Worm (Caenorhabditis elegans) whole organism, L1 larva: Measurements from ENCODE around the gene F21C10.4.

Source experiments
- C16A3.4 ChIP-seq: fragments of 150-350 bp; optimal IDR thresholded peaks from 2 replicates; lab custom pipeline; 2014; ENCODE audit warnings: missing biosample characterization, missing genetic modification characterization
- blmp-1 ChIP-seq: fragments of 150-350 bp; optimal IDR thresholded peaks from 2 replicates; lab custom pipeline; 2014; ENCODE audit warnings: missing biosample characterization, missing genetic modification characterization
- ceh-8 ChIP-seq: fragments of 200-800 bp; sonication (Bioruptor generic); optimal IDR thresholded peaks from 2 replicates; lab custom pipeline; 2018; ENCODE audit warnings: mild to moderate bottlenecking, missing genetic modification characterization, moderate library complexity, missing compliant biosample characterization
- ceh-88 ChIP-seq: fragments of 200-800 bp; sonication (Bioruptor generic); IDR thresholded peaks from 2 replicates; pipeline ENCODE4 v1.3.6; 2022; ENCODE audit warnings: missing genetic modification characterization, missing compliant biosample characterization
- efl-1 ChIP-seq, 4 experiments: fragments of 150-350 bp; optimal IDR thresholded peaks in 3 of 4; peaks in 1 of 4; 1 replicate in 1 of 4; 2 replicates in 3 of 4; lab custom pipeline; 2014; ENCODE audit warnings: missing biosample characterization in 2 of 4, missing genetic modification characterization in 2 of 4, missing genetic modification reagents in 2 of 4
- egl-27 ChIP-seq, 2 experiments: fragments of 150-350 bp in 1 of 2; sonication (generic microtip); optimal IDR thresholded peaks; 3 replicates each; lab custom pipeline; 2017 to 2018; ENCODE audit warnings: missing biosample characterization in 2 of 2, missing genetic modification characterization in 2 of 2, missing genetic modification reagents in 2 of 2
- elt-2 ChIP-seq: sonication (generic microtip); optimal IDR thresholded peaks from 2 replicates; lab custom pipeline; 2016; ENCODE audit warnings: missing genetic modification characterization, mild to moderate bottlenecking, inconsistent platforms, missing compliant biosample characterization, missing genetic modification reagents
- elt-3 ChIP-seq, 6 experiments: fragments of 150-350 bp in 1 of 6; sonication (generic microtip); optimal IDR thresholded peaks; 2 replicates each; lab custom pipeline; 2017 to 2018; ENCODE audit warnings: missing biosample characterization in 6 of 6, missing genetic modification characterization in 6 of 6, inconsistent platforms in 1 of 6
- fkh-4 ChIP-seq: sonication (generic microtip); optimal IDR thresholded peaks from 2 replicates; lab custom pipeline; 2016; ENCODE audit warnings: missing compliant biosample characterization, missing genetic modification characterization, borderline replicate concordance
- fos-1 ChIP-seq: fragments of 150-350 bp; optimal IDR thresholded peaks from 2 replicates; lab custom pipeline; 2014; ENCODE audit warnings: missing biosample characterization, missing genetic modification characterization
- grh-1 ChIP-seq: fragments of 200-800 bp; sonication (Bioruptor generic); IDR thresholded peaks from 2 replicates; pipeline ENCODE4 v1.3.6; 2022; ENCODE audit warnings: missing genetic modification reagents, missing genetic modification characterization, missing compliant biosample characterization
- hpl-2 ChIP-seq: fragments of 150-350 bp; optimal IDR thresholded peaks from 2 replicates; lab custom pipeline; 2014; ENCODE audit warnings: missing biosample characterization, missing genetic modification reagents, missing genetic modification characterization
- irx-1 ChIP-seq: sonication (generic microtip); optimal IDR thresholded peaks from 2 replicates; lab custom pipeline; 2016; ENCODE audit warnings: missing genetic modification characterization, missing compliant biosample characterization
- jun-1 ChIP-seq: fragments of 150-350 bp; optimal IDR thresholded peaks from 2 replicates; lab custom pipeline; 2014; ENCODE audit warnings: missing biosample characterization, missing genetic modification reagents, missing genetic modification characterization
- lin-14 ChIP-seq: fragments of 200-800 bp; sonication (Bioruptor generic); optimal IDR thresholded peaks from 2 replicates; lab custom pipeline; 2018; ENCODE audit warnings: mild to moderate bottlenecking, missing genetic modification characterization, moderate library complexity, missing compliant biosample characterization
- lin-15B ChIP-seq: fragments of 150-350 bp; sonication (generic microtip); optimal IDR thresholded peaks from 3 replicates; lab custom pipeline; 2014; ENCODE audit warnings: missing biosample characterization, missing genetic modification characterization
- lin-35 ChIP-seq, 2 experiments: fragments of 150-350 bp; optimal IDR thresholded peaks; 2 replicates each; lab custom pipeline; 2014; ENCODE audit warnings: missing biosample characterization in 2 of 2, missing genetic modification characterization in 2 of 2, missing genetic modification reagents in 2 of 2
- lir-3 ChIP-seq: sonication (generic microtip); optimal IDR thresholded peaks from 2 replicates; lab custom pipeline; 2016; ENCODE audit warnings: mild to moderate bottlenecking, missing genetic modification characterization, moderate library complexity, missing compliant biosample characterization; ENCODE audit not compliant: poor library complexity
- mab-9 ChIP-seq: fragments of 200-800 bp; sonication (Bioruptor generic); IDR thresholded peaks from 2 replicates; pipeline ENCODE4 v1.3.6; 2022; ENCODE audit warnings: missing genetic modification reagents, missing genetic modification characterization, missing compliant biosample characterization
- mdl-1 ChIP-seq, 2 experiments: fragments of 150-350 bp; optimal IDR thresholded peaks; 2 replicates each; lab custom pipeline; 2014 to 2017; ENCODE audit warnings: missing biosample characterization in 2 of 2, missing genetic modification characterization in 2 of 2, inconsistent platforms in 1 of 2
- mep-1 ChIP-seq: fragments of 150-350 bp; optimal IDR thresholded peaks from 2 replicates; lab custom pipeline; 2014; ENCODE audit warnings: missing biosample characterization, missing genetic modification characterization
- nhr-19 ChIP-seq: fragments of 200-800 bp; sonication (Bioruptor generic); conservative IDR thresholded peaks from 2 replicates; pipeline ENCODE4 v1.3.6; 2022; ENCODE audit warnings: missing genetic modification characterization, missing compliant biosample characterization
- nhr-20 ChIP-seq: sonication (generic microtip); optimal IDR thresholded peaks from 2 replicates; lab custom pipeline; 2016; ENCODE audit warnings: mild to moderate bottlenecking, missing genetic modification characterization, missing compliant biosample characterization
- nhr-71 ChIP-seq: sonication (generic microtip); optimal IDR thresholded peaks from 2 replicates; lab custom pipeline; 2016; ENCODE audit warnings: mild to moderate bottlenecking, missing genetic modification characterization, moderate library complexity, missing compliant biosample characterization
- nhr-77 ChIP-seq: fragments of 150-350 bp; optimal IDR thresholded peaks from 2 replicates; lab custom pipeline; 2014; ENCODE audit warnings: missing biosample characterization, missing genetic modification characterization
- nhr-85 ChIP-seq: sonication (generic microtip); peaks from one replicate; lab custom pipeline; 2016; ENCODE audit warnings: missing genetic modification characterization, inconsistent platforms, missing compliant biosample characterization
- nhr-90 ChIP-seq: sonication (generic microtip); optimal IDR thresholded peaks from 2 replicates; lab custom pipeline; 2016; ENCODE audit warnings: mild to moderate bottlenecking, missing genetic modification characterization, missing compliant biosample characterization; ENCODE audit not compliant: poor library complexity
- pax-3 ChIP-seq: fragments of 200-800 bp; sonication (Bioruptor generic); optimal IDR thresholded peaks from 2 replicates; lab custom pipeline; 2018; ENCODE audit warnings: mild to moderate bottlenecking, missing genetic modification characterization, moderate library complexity, missing compliant biosample characterization
- skn-1 ChIP-seq: fragments of 150-350 bp; optimal IDR thresholded peaks from 2 replicates; lab custom pipeline; 2014; ENCODE audit warnings: missing biosample characterization, missing genetic modification characterization
- snpc-4 ChIP-seq: fragments of 150-350 bp; optimal IDR thresholded peaks from 2 replicates; lab custom pipeline; 2014; ENCODE audit warnings: missing biosample characterization, missing genetic modification characterization
- snu-23 ChIP-seq: sonication (generic microtip); optimal IDR thresholded peaks from 2 replicates; lab custom pipeline; 2016; ENCODE audit warnings: missing genetic modification characterization, missing compliant biosample characterization
- sptf-1 ChIP-seq: fragments of 150-350 bp; optimal IDR thresholded peaks from 2 replicates; lab custom pipeline; 2014; ENCODE audit warnings: missing biosample characterization, missing genetic modification characterization
- tbx-2 ChIP-seq: sonication (generic microtip); optimal IDR thresholded peaks from 2 replicates; lab custom pipeline; 2016; ENCODE audit warnings: missing genetic modification characterization, missing compliant biosample characterization
- tlp-1 ChIP-seq: fragments of 150-350 bp; optimal IDR thresholded peaks from 2 replicates; lab custom pipeline; 2014; ENCODE audit warnings: missing biosample characterization, missing genetic modification characterization
- unc-130 ChIP-seq: fragments of 150-350 bp; optimal IDR thresholded peaks from 2 replicates; lab custom pipeline; 2017; ENCODE audit warnings: missing biosample characterization, missing genetic modification characterization, inconsistent platforms
- unc-62 ChIP-seq: fragments of 150-350 bp; optimal IDR thresholded peaks from 2 replicates; lab custom pipeline; 2014; ENCODE audit warnings: missing biosample characterization, missing genetic modification reagents, missing genetic modification characterization

Gene F21C10.4

ce11 chrV:9126316-9126715 is at the start of gene F21C10.4:
Gene F21C10.4 (plus strand): TSS chrV:9126616.
- TF ChIP-seq lin-15B (tag; lab: Kevin White, UChicago) = no peak
- TF ChIP-seq lir-3 (tag; lab: Kevin White, UChicago) = no peak
- no peak for TF ChIP-seq efl-1 (optimal IDR thresholded peaks at IDR 0.05; lab: Kevin White, UChicago)
- TF ChIP-seq efl-1 (GFP tag; optimal IDR thresholded peaks at IDR 0.05 in 1 of 2; lab: Kevin White, UChicago) = peak in 1 of 2 experiments; percentile 35
- TF ChIP-seq unc-130 (tag; lab: Kevin White, UChicago) = no peak

ce11 chrV:9078067-9078581 is 48.3 kb upstream of the F21C10.4 start:
- no peak for TF ChIP-seq C16A3.4
- peak; percentile 90 for TF ChIP-seq nhr-85 (tag; lab: Kevin White, UChicago)
- no peak for TF ChIP-seq efl-1 (optimal IDR thresholded peaks at IDR 0.05; lab: Kevin White, UChicago)
- peak in 1 of 2 experiments; percentile 73 for TF ChIP-seq efl-1 (GFP tag; optimal IDR thresholded peaks at IDR 0.05 in 1 of 2; lab: Kevin White, UChicago)
- peak; percentile 25 for TF ChIP-seq blmp-1 (tag; lab: Kevin White, UChicago)
- peak; percentile 32 for TF ChIP-seq lin-14
- peak; percentile 3 for TF ChIP-seq fos-1 (tag; lab: Kevin White, UChicago)

ce11 chrV:9078815-9079525 is 47.4 kb upstream of the F21C10.4 start:
- peak; percentile 1 for TF ChIP-seq nhr-90 (tag; lab: Kevin White, UChicago)
- peak; percentile 35 for TF ChIP-seq lin-14
- no peak for TF ChIP-seq ceh-88 (GFP tag; lab: Robert Waterston, UW)
- no peak for TF ChIP-seq grh-1 (GFP tag; lab: Robert Waterston, UW)
- TF ChIP-seq egl-27 (tag; optimal IDR thresholded peaks at IDR 0.05; lab: Kevin White, UChicago) = no peak
- no peak for TF ChIP-seq hpl-2 (GFP tag; lab: Kevin White, UChicago)
- no peak for TF ChIP-seq tlp-1 (tag; lab: Kevin White, UChicago)
- TF ChIP-seq nhr-71 = peak; percentile 37
- TF ChIP-seq jun-1 (tag; lab: Kevin White, UChicago) = peak; percentile 26
- TF ChIP-seq unc-130 (tag; lab: Kevin White, UChicago) = peak; percentile 19
- TF ChIP-seq unc-62 = no peak
- TF ChIP-seq snpc-4 = no peak
- TF ChIP-seq mep-1 = no peak
- peak; percentile 87 for TF ChIP-seq blmp-1 (tag; lab: Kevin White, UChicago)
- TF ChIP-seq elt-2 (tag; lab: Kevin White, UChicago) = peak; percentile 75
- TF ChIP-seq fkh-4 = no peak
- TF ChIP-seq nhr-20 (tag; lab: Kevin White, UChicago) = peak; percentile 81
- no peak for TF ChIP-seq ceh-8 (GFP tag; lab: Kevin White, UChicago)
- TF ChIP-seq nhr-85 (tag; lab: Kevin White, UChicago) = peak; percentile 78
- TF ChIP-seq elt-3 (tag; optimal IDR thresholded peaks at IDR 0.05; lab: Kevin White, UChicago) = peak in 1 of 6 experiments; percentile 69
- no peak for TF ChIP-seq lir-3 (tag; lab: Kevin White, UChicago)
- TF ChIP-seq snu-23 = peak; percentile 37
- TF ChIP-seq sptf-1 (tag; lab: Kevin White, UChicago) = no peak
- no peak for TF ChIP-seq irx-1 (tag; lab: Kevin White, UChicago)
- peak; percentile 9 for TF ChIP-seq tbx-2
- no peak for TF ChIP-seq mab-9 (GFP tag; lab: Robert Waterston, UW)
- TF ChIP-seq lin-35 (GFP tag; optimal IDR thresholded peaks at IDR 0.05; lab: Kevin White, UChicago) = peak in 1 of 2 experiments; percentile 70
- TF ChIP-seq pax-3 = no peak
- peak in 1 of 2 experiments; percentile 45 for TF ChIP-seq mdl-1 (tag; optimal IDR thresholded peaks at IDR 0.05; lab: Kevin White, UChicago)
- no peak for TF ChIP-seq nhr-77 (tag; lab: Kevin White, UChicago)
- TF ChIP-seq skn-1 (tag; lab: Kevin White, UChicago) = peak; percentile 22
- TF ChIP-seq nhr-19 = peak; percentile 61
- TF ChIP-seq, all 84 proteins: peak for 16
